Worm (Caenorhabditis elegans) whole organism, L3 larva: ENCODE data around the gene F42E8.1.

Experiments used
- daf-12 ChIP-seq: fragments of 150-350 bp; optimal IDR thresholded peaks from 2 replicates; lab custom pipeline; 2014; ENCODE audit warnings: missing biosample characterization, missing genetic modification reagents, missing genetic modification characterization
- elt-1 ChIP-seq: fragments of 150-350 bp; optimal IDR thresholded peaks from 2 replicates; lab custom pipeline; 2014; ENCODE audit warnings: missing biosample characterization, missing genetic modification characterization
- fkh-2 ChIP-seq: fragments of 150-350 bp; optimal IDR thresholded peaks from 2 replicates; lab custom pipeline; 2014; ENCODE audit warnings: missing biosample characterization, missing genetic modification reagents, missing genetic modification characterization
- nfya-1 ChIP-seq: sonication (generic microtip); optimal IDR thresholded peaks from 2 replicates; lab custom pipeline; 2017; ENCODE audit warnings: missing genetic modification characterization, mild to moderate bottlenecking, missing compliant biosample characterization, antibody characterized with exemption, moderate library complexity; ENCODE audit not compliant: insufficient read depth
- nhr-11 ChIP-seq: fragments of 150-350 bp; optimal IDR thresholded peaks from 2 replicates; lab custom pipeline; 2014; ENCODE audit warnings: missing biosample characterization, missing genetic modification characterization
- pha-4 ChIP-seq: fragments of 150-350 bp; optimal IDR thresholded peaks from 2 replicates; lab custom pipeline; 2014; ENCODE audit warnings: missing biosample characterization, missing genetic modification reagents, missing genetic modification characterization
- skn-1 ChIP-seq: fragments of 150-350 bp; optimal IDR thresholded peaks from 2 replicates; lab custom pipeline; 2014; ENCODE audit warnings: missing biosample characterization, missing genetic modification characterization
- unc-39 ChIP-seq: sonication (generic microtip); optimal IDR thresholded peaks from 4 replicates; lab custom pipeline; 2017; ENCODE audit warnings: missing biosample characterization, missing genetic modification characterization

- TF ChIP-seq fkh-2 (tag; lab: Kevin White, UChicago), result no peak
- TF ChIP-seq unc-39 (tag; lab: Kevin White, UChicago), result no peak
- no peak for TF ChIP-seq elt-1 (tag; lab: Kevin White, UChicago)
- TF ChIP-seq nhr-11 (tag; lab: Kevin White, UChicago), result no peak
- no peak for TF ChIP-seq skn-1 (tag; lab: Kevin White, UChicago)
- TF ChIP-seq daf-12 (tag; lab: Kevin White, UChicago), result no peak
- no peak for TF ChIP-seq nfya-1 (tag; lab: Kevin White, UChicago)
- TF ChIP-seq pha-4 (tag; lab: Kevin White, UChicago), result no peak
These were observed 28.3 kb downstream of the F42E8.1 start, which contains the start of gene C34B4.4 for ce11 chrV:13090130-13090770.
